Fruit fly (Drosophila melanogaster) whole organism, embryonic: ENCODE results near the gene UBL3.
A peak's percentile ranks its signal among the peaks of the same experiment; 100 is the strongest.

Experiments used
- ATbp ChIP-seq: fragments of 200-800 bp; sonication (Bioruptor generic); optimal IDR thresholded peaks from 2 replicates; lab custom pipeline; 2017; ENCODE audit warnings: missing biosample characterization, mild to moderate bottlenecking, missing genetic modification characterization, missing genetic modification reagents
- CG11247 ChIP-seq: fragments of 200-800 bp; sonication (Bioruptor generic); IDR thresholded peaks from 2 replicates; pipeline ENCODE4 v1.3.6; 2022; ENCODE audit warnings: missing biosample characterization, missing genetic modification characterization
- CG11696 ChIP-seq: fragments of 200-800 bp; sonication (Bioruptor generic); IDR thresholded peaks from 2 replicates; pipeline ENCODE4 v1.3.6; 2022; ENCODE audit warnings: missing biosample characterization, missing genetic modification characterization
- CG12155 ChIP-seq: fragments of 200-800 bp; sonication (Bioruptor generic); optimal IDR thresholded peaks from 3 replicates; lab custom pipeline; 2016; ENCODE audit warnings: missing biosample characterization, missing genetic modification characterization
- CG12219 ChIP-seq: fragments of 200-800 bp; sonication (Bioruptor generic); optimal IDR thresholded peaks from 3 replicates; lab custom pipeline; 2018; ENCODE audit warnings: missing biosample characterization, mild to moderate bottlenecking, missing genetic modification characterization
- CG13123 ChIP-seq: fragments of 200-800 bp; sonication (Bioruptor generic); optimal IDR thresholded peaks from 2 replicates; lab custom pipeline; 2016; ENCODE audit warnings: missing biosample characterization, missing genetic modification characterization
- CG13624 ChIP-seq: fragments of 200-800 bp; sonication (Bioruptor generic); optimal IDR thresholded peaks from 2 replicates; lab custom pipeline; 2016; ENCODE audit warnings: missing biosample characterization, missing genetic modification characterization
- CG13894 ChIP-seq: fragments of 200-800 bp; sonication (Bioruptor generic); optimal IDR thresholded peaks from 3 replicates; lab custom pipeline; 2018; ENCODE audit warnings: missing biosample characterization, mild to moderate bottlenecking, missing genetic modification characterization, moderate library complexity
- CG14965 ChIP-seq: fragments of 200-800 bp; sonication (Bioruptor generic); optimal IDR thresholded peaks from 2 replicates; lab custom pipeline; 2016; ENCODE audit warnings: missing biosample characterization, missing genetic modification characterization, borderline replicate concordance
- CG17328 ChIP-seq: fragments of 200-800 bp; sonication (Bioruptor generic); IDR thresholded peaks from 2 replicates; pipeline ENCODE4 v1.3.6; 2022; ENCODE audit warnings: missing biosample characterization, missing genetic modification characterization
- CG17568 ChIP-seq: fragments of 200-800 bp; sonication (Bioruptor generic); optimal IDR thresholded peaks from 2 replicates; lab custom pipeline; 2018; ENCODE audit warnings: missing biosample characterization, mild to moderate bottlenecking, missing genetic modification characterization, moderate library complexity
- CG17829 ChIP-seq: fragments of 200-800 bp; optimal IDR thresholded peaks from 2 replicates; lab custom pipeline; 2019; ENCODE audit warnings: missing biosample characterization, mild to moderate bottlenecking, missing genetic modification characterization, moderate library complexity
- CG2116 ChIP-seq: fragments of 200-800 bp; sonication (Bioruptor generic); optimal IDR thresholded peaks from 3 replicates; lab custom pipeline; 2018; ENCODE audit warnings: missing biosample characterization, mild to moderate bottlenecking, missing genetic modification characterization
- CG2678 ChIP-seq: fragments of 200-800 bp; sonication (Bioruptor generic); optimal IDR thresholded peaks from 3 replicates; lab custom pipeline; 2019; ENCODE audit warnings: missing biosample characterization, mild to moderate bottlenecking, missing genetic modification characterization, moderate library complexity
- CG2712 ChIP-seq: fragments of 200-800 bp; optimal IDR thresholded peaks from 3 replicates; lab custom pipeline; 2019; ENCODE audit warnings: missing biosample characterization, mild to moderate bottlenecking, missing genetic modification characterization, moderate library complexity
- CG43689 ChIP-seq: fragments of 200-800 bp; sonication (Bioruptor generic); IDR thresholded peaks from 2 replicates; pipeline ENCODE4 v1.3.6; 2022; ENCODE audit warnings: missing biosample characterization, missing genetic modification characterization
- CG5245 ChIP-seq: fragments of 200-800 bp; sonication (Bioruptor generic); optimal IDR thresholded peaks from 3 replicates; lab custom pipeline; 2016; ENCODE audit warnings: missing biosample characterization, missing genetic modification characterization
- CG6813 ChIP-seq: fragments of 200-800 bp; sonication (Bioruptor generic); optimal IDR thresholded peaks from 2 replicates; lab custom pipeline; 2017; ENCODE audit warnings: missing biosample characterization, missing genetic modification characterization, mild to moderate bottlenecking, moderate library complexity, missing genetic modification reagents
- CG6854 ChIP-seq: fragments of 200-800 bp; sonication (Bioruptor generic); optimal IDR thresholded peaks from 3 replicates; lab custom pipeline; 2017; ENCODE audit warnings: missing biosample characterization, mild to moderate bottlenecking, missing genetic modification characterization
- CG7357 ChIP-seq: fragments of 200-800 bp; sonication (Bioruptor generic); IDR thresholded peaks from 3 replicates; pipeline ENCODE4 v1.3.6; 2022; ENCODE audit warnings: missing biosample characterization, missing genetic modification characterization
- CoRest ChIP-seq: fragments of 200-800 bp; sonication (Bioruptor generic); optimal IDR thresholded peaks from 3 replicates; lab custom pipeline; 2018; ENCODE audit warnings: missing biosample characterization, mild to moderate bottlenecking, missing genetic modification characterization, moderate library complexity
- Doc3 ChIP-seq: fragments of 200-800 bp; sonication (Bioruptor generic); IDR thresholded peaks from 3 replicates; pipeline ENCODE4 v1.3.6; 2022; ENCODE audit warnings: missing biosample characterization, missing genetic modification characterization; ENCODE audit not compliant: partially characterized antibody
- Drgx ChIP-seq: fragments of 200-800 bp; sonication (Bioruptor generic); IDR thresholded peaks from 2 replicates; pipeline ENCODE4 v1.3.6; 2022; ENCODE audit warnings: missing biosample characterization, missing genetic modification characterization
- HLH54F ChIP-seq: fragments of 200-800 bp; sonication (Bioruptor generic); optimal IDR thresholded peaks from 3 replicates; lab custom pipeline; 2016; ENCODE audit warnings: missing biosample characterization, missing genetic modification characterization
- Hr39 ChIP-seq: fragments of >200 bp; optimal IDR thresholded peaks from 2 replicates; lab custom pipeline; 2017
- Mad ChIP-seq: fragments of 200-800 bp; sonication (Bioruptor generic); optimal IDR thresholded peaks from 2 replicates; lab custom pipeline; 2016; ENCODE audit warnings: missing biosample characterization, missing genetic modification characterization
- Neu2 ChIP-seq: fragments of 200-800 bp; sonication (Bioruptor generic); optimal IDR thresholded peaks from 3 replicates; lab custom pipeline; 2016; ENCODE audit warnings: missing biosample characterization, missing genetic modification characterization, borderline replicate concordance
- Oaz ChIP-seq: fragments of 200-800 bp; sonication (Bioruptor generic); IDR thresholded peaks from 2 replicates; pipeline ENCODE4 v1.3.6; 2022; ENCODE audit warnings: missing biosample characterization, missing genetic modification characterization
- Opbp ChIP-seq: fragments of 200-800 bp; sonication (Bioruptor generic); IDR thresholded peaks from 3 replicates; pipeline ENCODE4 v1.3.6; 2022; ENCODE audit warnings: missing biosample characterization, missing genetic modification characterization; ENCODE audit not compliant: partially characterized antibody
- Sox100B ChIP-seq: fragments of 200-800 bp; sonication (Bioruptor generic); optimal IDR thresholded peaks from 3 replicates; lab custom pipeline; 2018; ENCODE audit warnings: missing biosample characterization, mild to moderate bottlenecking, missing genetic modification characterization
- Sry-δ ChIP-seq: fragments of 200-800 bp; sonication (Bioruptor generic); optimal IDR thresholded peaks from 2 replicates; lab custom pipeline; 2016; ENCODE audit warnings: missing biosample characterization, missing genetic modification characterization
- ato ChIP-seq: fragments of 200-800 bp; sonication (Bioruptor generic); IDR thresholded peaks from 2 replicates; pipeline ENCODE4 v1.3.6; 2022; ENCODE audit warnings: missing biosample characterization, missing genetic modification characterization; ENCODE audit not compliant: partially characterized antibody
- az2 ChIP-seq: fragments of 200-800 bp; sonication (Bioruptor generic); optimal IDR thresholded peaks from 3 replicates; lab custom pipeline; 2016; ENCODE audit warnings: missing biosample characterization, missing genetic modification characterization
- ftz-f1 ChIP-seq: fragments of 200-800 bp; sonication (Bioruptor generic); optimal IDR thresholded peaks from 2 replicates; lab custom pipeline; 2016; ENCODE audit warnings: missing biosample characterization, missing genetic modification characterization
- gfzf ChIP-seq: fragments of 200-800 bp; sonication (Bioruptor generic); optimal IDR thresholded peaks from 2 replicates; lab custom pipeline; 2016; ENCODE audit warnings: missing biosample characterization, mild to moderate bottlenecking, missing genetic modification characterization, moderate library complexity
- gsb-n ChIP-seq: fragments of 200-800 bp; sonication (Bioruptor generic); optimal IDR thresholded peaks from 3 replicates; lab custom pipeline; 2018; ENCODE audit warnings: missing biosample characterization, mild to moderate bottlenecking, missing genetic modification characterization
- kah ChIP-seq: fragments of 200-800 bp; sonication (Bioruptor generic); optimal IDR thresholded peaks from 2 replicates; lab custom pipeline; 2018; ENCODE audit warnings: missing biosample characterization, mild to moderate bottlenecking, missing genetic modification characterization
- ken ChIP-seq: fragments of 200-800 bp; sonication (Bioruptor generic); IDR thresholded peaks from 3 replicates; pipeline ENCODE4 v1.3.6; 2022; ENCODE audit warnings: missing biosample characterization, missing genetic modification characterization
- knrl ChIP-seq: fragments of 200-800 bp; sonication (Bioruptor generic); IDR thresholded peaks from 3 replicates; pipeline ENCODE4 v1.3.6; 2022; ENCODE audit warnings: missing biosample characterization, missing genetic modification characterization; ENCODE audit not compliant: partially characterized antibody
- lbe ChIP-seq: fragments of 200-800 bp; sonication (Bioruptor generic); optimal IDR thresholded peaks from 2 replicates; lab custom pipeline; 2016; ENCODE audit warnings: missing biosample characterization, mild to moderate bottlenecking, missing genetic modification characterization
- mam ChIP-seq: fragments of 200-800 bp; sonication (Bioruptor generic); optimal IDR thresholded peaks from 3 replicates; lab custom pipeline; 2016; ENCODE audit warnings: missing biosample characterization, missing genetic modification characterization
- nom ChIP-seq: fragments of 200-800 bp; sonication (Bioruptor generic); optimal IDR thresholded peaks from 2 replicates; lab custom pipeline; 2017; ENCODE audit warnings: missing biosample characterization, missing genetic modification characterization, mild to moderate bottlenecking, moderate library complexity, missing genetic modification reagents
- peb ChIP-seq: fragments of 200-800 bp; sonication (Bioruptor generic); IDR thresholded peaks from 2 replicates; pipeline ENCODE4 v1.3.6; 2022; ENCODE audit warnings: missing biosample characterization, missing genetic modification characterization
- row ChIP-seq: fragments of 200-800 bp; sonication (Bioruptor generic); IDR thresholded peaks from 3 replicates; pipeline ENCODE4 v1.3.6; 2022; ENCODE audit warnings: missing biosample characterization, missing genetic modification characterization
- slou ChIP-seq: fragments of 200-800 bp; sonication (Bioruptor generic); optimal IDR thresholded peaks from 3 replicates; lab custom pipeline; 2016; ENCODE audit warnings: missing biosample characterization, missing genetic modification characterization
- unc-4 ChIP-seq: fragments of 200-800 bp; sonication (Bioruptor generic); IDR thresholded peaks from 2 replicates; pipeline ENCODE4 v1.3.6; 2022; ENCODE audit warnings: missing biosample characterization, missing genetic modification characterization; ENCODE audit not compliant: partially characterized antibody
- unpg ChIP-seq: fragments of 200-800 bp; sonication (Bioruptor generic); optimal IDR thresholded peaks from 3 replicates; lab custom pipeline; 2018; ENCODE audit warnings: missing biosample characterization, mild to moderate bottlenecking, missing genetic modification characterization, moderate library complexity
- vnd ChIP-seq: fragments of 200-800 bp; sonication (Bioruptor generic); IDR thresholded peaks from 3 replicates; pipeline ENCODE4 v1.3.6; 2022; ENCODE audit warnings: missing biosample characterization, missing genetic modification characterization; ENCODE audit not compliant: partially characterized antibody
- vvl ChIP-seq: fragments of 200-800 bp; sonication (Bioruptor generic); IDR thresholded peaks from 2 replicates; pipeline ENCODE4 v1.3.6; 2022; ENCODE audit warnings: missing biosample characterization, missing genetic modification characterization

The UBL3 gene

dm6 chrX:15802880-15803650 is 49.9 kb downstream of the UBL3 start (continued):
- no peak for TF ChIP-seq CG12155 (GFP tag; lab: Kevin White, UChicago)
- no peak for TF ChIP-seq CG12219 (GFP tag; lab: Kevin White, UChicago)
- TF ChIP-seq CG17568 (GFP tag; lab: Kevin White, UChicago) = no peak
- TF ChIP-seq Neu2 (GFP tag; lab: Kevin White, UChicago) = no peak
- TF ChIP-seq CG13894 (tag; lab: Kevin White, UChicago) = peak; percentile 46
- TF ChIP-seq kah = no peak
- TF ChIP-seq CG5245 (GFP tag; lab: Kevin White, UChicago) = peak; percentile 3
- no peak for TF ChIP-seq lbe (GFP tag; lab: Kevin White, UChicago)
- TF ChIP-seq vnd = peak; percentile 59; the same call in 2 of the 3 replicates
- peak; percentile 15 for TF ChIP-seq mam
- no peak for TF ChIP-seq CG13624 (GFP tag; lab: Kevin White, UChicago)
- no peak for TF ChIP-seq CG43689 (GFP tag; lab: Robert Waterston, UW)
- TF ChIP-seq knrl (GFP tag; lab: Robert Waterston, UW) = peak; percentile 71
- TF ChIP-seq CG2116 (GFP tag; lab: Kevin White, UChicago) = peak; percentile 36
- TF ChIP-seq ATbp (GFP tag; lab: Kevin White, UChicago) = peak; percentile 29
- TF ChIP-seq Hr39 (lab: Kevin White, UChicago) = no peak
- TF ChIP-seq CG6813 (GFP tag; lab: Kevin White, UChicago) = peak; percentile 24
- TF ChIP-seq CG7357 (GFP tag; lab: Robert Waterston, UW) = peak; percentile 76
- no peak for TF ChIP-seq ken (GFP tag; lab: Robert Waterston, UW)
- TF ChIP-seq CG17328 (GFP tag; lab: Robert Waterston, UW) = no peak
- no peak for TF ChIP-seq CG13123 (GFP tag; lab: Kevin White, UChicago)
- TF ChIP-seq CoRest (tag; lab: Kevin White, UChicago) = peak; percentile 40
- peak; percentile 38 for TF ChIP-seq gfzf
- TF ChIP-seq CG2678 (tag; lab: Kevin White, UChicago) = peak; percentile 48
- peak; percentile 73 for TF ChIP-seq unc-4 (GFP tag; lab: Robert Waterston, UW)
- TF ChIP-seq ato = peak; percentile 55
- no peak for TF ChIP-seq CG14965 (GFP tag; lab: Kevin White, UChicago)
- peak; percentile 31 for TF ChIP-seq CG2712 (tag; lab: Kevin White, UChicago)
- no peak for TF ChIP-seq Oaz (GFP tag; lab: Robert Waterston, UW)
- TF ChIP-seq Mad (GFP tag; lab: Kevin White, UChicago) = no peak
- peak; percentile 6 for TF ChIP-seq az2 (GFP tag; lab: Kevin White, UChicago)
- no peak for TF ChIP-seq CG11696 (GFP tag; lab: Robert Waterston, UW)
- TF ChIP-seq ftz-f1 (GFP tag; lab: Kevin White, UChicago) = no peak
- TF ChIP-seq slou (GFP tag; lab: Kevin White, UChicago) = no peak
- TF ChIP-seq HLH54F (GFP tag; lab: Kevin White, UChicago) = no peak
- TF ChIP-seq Sry-δ (GFP tag; lab: Kevin White, UChicago) = peak; percentile 76
- TF ChIP-seq unpg (GFP tag; lab: Kevin White, UChicago) = peak; percentile 24
- no peak for TF ChIP-seq gsb-n (tag; lab: Kevin White, UChicago)
- peak; percentile 20 for TF ChIP-seq Sox100B (GFP tag; lab: Kevin White, UChicago)
- TF ChIP-seq CG17829 (tag; lab: Kevin White, UChicago) = peak; percentile 33
- peak; percentile 17; the same call in 1 of the 2 replicates for TF ChIP-seq CG11247
- TF ChIP-seq peb (GFP tag; lab: Robert Waterston, UW) = no peak
- TF ChIP-seq Doc3 (GFP tag; lab: Robert Waterston, UW) = peak; percentile 64
- TF ChIP-seq Drgx = no peak
- TF ChIP-seq nom (GFP tag; lab: Kevin White, UChicago) = no peak
- TF ChIP-seq vvl = peak; percentile 18; the same call in 1 of the 2 replicates
- TF ChIP-seq Opbp (GFP tag; lab: Robert Waterston, UW) = peak; percentile 88; the same call in 2 of the 3 replicates
- peak; percentile 66 for TF ChIP-seq row
- no peak for TF ChIP-seq CG6854
